Worm (Caenorhabditis elegans): Measurements from ENCODE around the gene cutc-1.

DNA sequence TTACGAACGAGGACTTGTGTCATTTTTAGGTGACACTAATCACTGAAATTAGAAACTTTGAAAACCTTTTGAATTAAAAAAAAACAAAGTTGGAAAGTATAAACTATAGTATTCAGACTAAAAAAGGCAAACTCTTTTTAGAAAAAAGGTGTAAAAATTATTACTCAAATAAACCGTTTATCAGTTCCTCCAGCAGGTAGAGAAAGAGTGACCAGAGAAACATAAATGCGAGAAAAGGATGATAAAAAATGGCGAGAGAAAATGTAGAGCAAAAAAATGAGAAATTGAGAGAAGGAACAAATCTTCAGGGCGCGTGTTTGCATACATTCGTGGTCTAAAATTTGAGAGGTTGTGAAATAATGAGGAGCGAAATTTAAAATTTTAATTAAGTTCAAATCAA lies 1.5 kb downstream of the cutc-1 start, which contains the start of gene lap-1:
- TF ChIP-seq hmbx-1 (tag; optimal IDR thresholded peaks at IDR 0.05) (no peak), flt-1 (GFP tag; IDR thresholded peaks at IDR 0.05) (no peak), ama-1 (optimal IDR thresholded peaks at IDR 0.05) (no peak), hnd-1 (tag; optimal IDR thresholded peaks at IDR 0.05) (no peak), B0310.2 (tag; optimal IDR thresholded peaks at IDR 0.05) (no peak), tra-4 (tag; optimal IDR thresholded peaks at IDR 0.05) (no peak), scrt-1 (GFP tag; IDR thresholded peaks at IDR 0.05) (no peak), ceh-36 (tag; optimal IDR thresholded peaks at IDR 0.05) (no peak), pes-1 (GFP tag; IDR thresholded peaks at IDR 0.05) (no peak), sea-1 (GFP tag; conservative IDR thresholded peaks at IDR 0.05) (no peak), aly-1 (tag; optimal IDR thresholded peaks at IDR 0.05) (no peak), ceh-13 (GFP tag; optimal IDR thresholded peaks at IDR 0.05) (no peak)

Measured in whole organism, early embryonic.